Worm (Caenorhabditis elegans): ENCODE data around the gene F35H12.5.
A peak's percentile ranks its signal among the peaks of the same experiment; 100 is the strongest.

The F35H12.5 gene

DNA sequence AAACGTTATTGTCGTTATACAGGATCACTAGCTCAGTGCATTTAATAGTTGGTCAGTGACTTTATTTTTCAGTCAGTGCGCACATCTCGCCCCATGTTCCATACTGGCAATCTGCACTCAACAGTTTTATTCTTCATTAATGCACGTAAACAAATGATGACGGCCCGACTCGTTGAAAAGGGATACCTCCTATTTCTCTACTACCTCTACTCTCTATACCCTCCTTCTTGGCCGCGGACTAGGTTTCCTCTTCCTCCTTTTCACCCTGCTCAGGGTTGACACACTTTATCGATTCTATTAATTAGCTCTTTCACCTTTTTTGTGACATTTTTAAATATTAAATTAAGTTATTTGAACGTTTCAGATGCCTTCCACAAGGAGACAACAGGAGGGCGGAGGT is 2.7 kb upstream of the F35H12.5 start, which contains the start of gene sel-12:
Gene sel-12, plus strand, starts transcription at position 358 of the 400 bp plus-strand sequence.
- TF ChIP-seq fos-1 (tag; optimal IDR thresholded peaks at IDR 0.05) (peak; percentile 22), ztf-4 (tag; optimal IDR thresholded peaks at IDR 0.05) (no peak), unc-55 (GFP tag; optimal IDR thresholded peaks at IDR 0.05) (peak; percentile 71), lsy-2 (tag; optimal IDR thresholded peaks at IDR 0.05) (peak in 1 of 2 experiments; percentile 34), ZK546.5 (tag; optimal IDR thresholded peaks at IDR 0.05) (no peak), C34F6.9 (tag; optimal IDR thresholded peaks at IDR 0.05) (peak; percentile 48), nhr-129 (tag; optimal IDR thresholded peaks at IDR 0.05) (peak; percentile 49)

DNA sequence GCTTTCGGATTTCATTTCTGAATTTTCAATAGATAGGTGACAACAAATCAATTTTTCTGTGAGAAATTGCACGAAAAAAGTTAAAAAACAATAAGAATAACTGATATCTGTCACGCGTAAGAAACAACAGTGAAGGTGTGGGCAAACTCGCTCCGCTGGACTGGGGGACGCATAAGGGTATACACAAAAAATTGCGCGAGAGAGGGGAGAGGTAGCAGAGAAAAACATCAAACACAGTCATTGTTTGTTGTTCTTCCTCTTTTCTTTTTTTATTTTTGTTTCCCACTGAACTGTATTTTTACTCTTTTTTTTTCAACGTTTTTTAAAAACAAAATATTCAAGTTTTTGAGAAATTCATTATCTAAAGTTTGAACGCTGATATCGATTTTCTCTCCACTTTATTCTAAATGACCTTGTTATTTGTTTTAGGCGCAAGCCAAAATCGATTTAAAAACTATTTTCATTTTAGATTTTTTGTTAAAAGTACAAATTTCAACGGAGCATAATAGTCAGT is 6.4 kb downstream of the F35H12.5 start, which contains the start of the genes pifk-1 and tbc-11:
Gene pifk-1, minus strand, starts transcription at position 17 of the 514 bp plus-strand sequence.
Gene tbc-11, plus strand, starts transcription at position 464 of the 514 bp plus-strand sequence.
- TF ChIP-seq ztf-1 (GFP tag; conservative IDR thresholded peaks at IDR 0.05) (no peak), zag-1 (tag; optimal IDR thresholded peaks at IDR 0.05) (peak; percentile 2), alr-1 (tag; optimal IDR thresholded peaks at IDR 0.05) (no peak), mbf-1 (tag; optimal IDR thresholded peaks at IDR 0.05) (no peak), elt-3 (tag; optimal IDR thresholded peaks at IDR 0.05) (no peak), nhr-77 (tag; optimal IDR thresholded peaks at IDR 0.05) (no peak), ZK546.5 (tag; optimal IDR thresholded peaks at IDR 0.05) (no peak), unc-62 (GFP tag; optimal IDR thresholded peaks at IDR 0.05) (no peak), unc-55 (GFP tag; optimal IDR thresholded peaks at IDR 0.05) (peak; percentile 78), lsy-2 (tag; optimal IDR thresholded peaks at IDR 0.05) (peak in 1 of 2 experiments; percentile 64), nhr-23 (tag; optimal IDR thresholded peaks at IDR 0.05) (no peak), lin-39 (tag; optimal IDR thresholded peaks at IDR 0.05) (no peak), unc-39 (tag; optimal IDR thresholded peaks at IDR 0.05) (no peak), F13H6.1 (tag; optimal IDR thresholded peaks at IDR 0.05) (peak; percentile 44), elt-1 (tag; optimal IDR thresholded peaks at IDR 0.05) (no peak), ztf-4 (tag; optimal IDR thresholded peaks at IDR 0.05) (no peak), sem-4 (tag; optimal IDR thresholded peaks at IDR 0.05) (peak; percentile 15), ztf-11 (tag; optimal IDR thresholded peaks at IDR 0.05) (no peak), ceh-82 (tag; optimal IDR thresholded peaks at IDR 0.05) (no peak), C34F6.9 (tag; optimal IDR thresholded peaks at IDR 0.05) (peak; percentile 55), nhr-12 (tag; optimal IDR thresholded peaks at IDR 0.05) (no peak), egl-27 (tag; optimal IDR thresholded peaks at IDR 0.05) (peak; percentile 30), blmp-1 (tag; optimal IDR thresholded peaks at IDR 0.05; ENCODE audit: insufficient read depth) (no peak), ceh-16 (tag; optimal IDR thresholded peaks at IDR 0.05) (no peak), lin-11 (tag; optimal IDR thresholded peaks at IDR 0.05) (no peak), sma-9 (GFP tag; optimal IDR thresholded peaks at IDR 0.05) (peak; percentile 2), sma-9 (tag; optimal IDR thresholded peaks at IDR 0.05) (no peak), R02D3.7 (tag; optimal IDR thresholded peaks at IDR 0.05) (no peak), fos-1 (tag; optimal IDR thresholded peaks at IDR 0.05) (peak; percentile 78), gmeb-1 (tag; optimal IDR thresholded peaks at IDR 0.05) (no peak), nhr-21 (tag; optimal IDR thresholded peaks at IDR 0.05) (peak; percentile 21), nhr-25 (tag; optimal IDR thresholded peaks at IDR 0.05) (peak; percentile 11), crh-2 (tag; optimal IDR thresholded peaks at IDR 0.05) (peak; percentile 70), nhr-129 (tag; optimal IDR thresholded peaks at IDR 0.05) (peak; percentile 78), snpc-4 (tag; optimal IDR thresholded peaks at IDR 0.05) (no peak), skn-1 (tag; optimal IDR thresholded peaks at IDR 0.05) (no peak)

DNA sequence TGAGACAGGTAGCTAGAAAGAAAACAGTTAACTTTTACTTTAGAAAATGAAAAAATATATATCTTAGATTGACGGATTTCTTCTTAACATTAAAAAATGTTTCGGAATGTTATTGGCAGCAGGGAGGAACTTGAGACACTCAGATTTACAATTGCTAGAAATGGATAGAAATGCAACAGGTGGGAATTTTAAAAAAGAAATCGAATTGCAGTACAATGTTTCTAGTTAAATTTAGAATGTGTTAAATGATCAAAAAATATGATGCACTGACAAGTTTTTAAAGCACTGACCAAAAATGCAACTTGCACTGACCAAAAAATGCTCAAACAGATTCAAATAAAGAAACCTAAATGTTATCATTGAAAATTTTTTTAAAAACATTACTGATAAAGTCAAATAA is 7.9 kb downstream of the F35H12.5 start:
- no peak for TF ChIP-seq elt-1 (tag; optimal IDR thresholded peaks at IDR 0.05)
- no peak for TF ChIP-seq Y55F3AM.14 (GFP tag; optimal IDR thresholded peaks at IDR 0.05)
- no peak for TF ChIP-seq F13H6.1 (tag; optimal IDR thresholded peaks at IDR 0.05)
- TF ChIP-seq mbf-1 (tag; optimal IDR thresholded peaks at IDR 0.05) = no peak
- no peak for TF ChIP-seq unc-62 (GFP tag; optimal IDR thresholded peaks at IDR 0.05)
- no peak for TF ChIP-seq ama-1 (optimal IDR thresholded peaks at IDR 0.05)
- TF ChIP-seq peb-1 (tag; optimal IDR thresholded peaks at IDR 0.05) = no peak
- TF ChIP-seq sem-4 (tag; optimal IDR thresholded peaks at IDR 0.05) = no peak
- TF ChIP-seq snpc-4 (tag; optimal IDR thresholded peaks at IDR 0.05) = no peak
- TF ChIP-seq ztf-11 (tag; optimal IDR thresholded peaks at IDR 0.05) = no peak
- TF ChIP-seq lin-13 (GFP tag; optimal IDR thresholded peaks at IDR 0.05) = no peak
- no peak for TF ChIP-seq elt-3 (tag; optimal IDR thresholded peaks at IDR 0.05)
- TF ChIP-seq R02D3.7 (tag; optimal IDR thresholded peaks at IDR 0.05) = no peak
- TF ChIP-seq unc-39 (tag; optimal IDR thresholded peaks at IDR 0.05) = no peak

Measured in whole organism, L2 larva.